Fruit fly (Drosophila melanogaster) whole organism, prepupa: ENCODE measurements around the gene Npc2h.
A peak's percentile ranks its signal among the peaks of the same experiment; 100 is the strongest.

Source experiments
- Blimp-1 ChIP-seq: fragments of 200-800 bp; sonication (Bioruptor generic); optimal IDR thresholded peaks from 3 replicates; lab custom pipeline; 2017; ENCODE audit warnings: missing biosample characterization, missing genetic modification characterization, mild to moderate bottlenecking, moderate library complexity, missing genetic modification reagents
- CG10631 ChIP-seq: fragments of 200-800 bp; sonication (Bioruptor generic); optimal IDR thresholded peaks from 2 replicates; lab custom pipeline; 2016; ENCODE audit warnings: missing biosample characterization, missing genetic modification characterization
- CG11294 ChIP-seq: fragments of 200-800 bp; sonication (Bioruptor generic); IDR thresholded peaks from 2 replicates; pipeline ENCODE4 v1.3.6; 2022; ENCODE audit warnings: missing biosample characterization, missing genetic modification characterization
- CG11762 ChIP-seq: fragments of 200-800 bp; sonication (Bioruptor generic); optimal IDR thresholded peaks from 3 replicates; lab custom pipeline; 2016; ENCODE audit warnings: missing biosample characterization, missing genetic modification characterization; ENCODE audit not compliant: insufficient read depth
- CG11902 ChIP-seq: fragments of 200-800 bp; sonication (Bioruptor generic); optimal IDR thresholded peaks from 3 replicates; lab custom pipeline; 2016; ENCODE audit warnings: missing biosample characterization, missing genetic modification characterization
- CG15336 ChIP-seq: fragments of 200-800 bp; sonication (Bioruptor generic); IDR thresholded peaks from 2 replicates; pipeline ENCODE4 v1.3.6; 2022; ENCODE audit warnings: missing biosample characterization, missing genetic modification characterization
- CG1621 ChIP-seq: fragments of 200-800 bp; sonication (Bioruptor generic); optimal IDR thresholded peaks from 3 replicates; lab custom pipeline; 2018; ENCODE audit warnings: missing biosample characterization, mild to moderate bottlenecking, missing genetic modification characterization
- CG16779 ChIP-seq: fragments of 200-800 bp; sonication (Bioruptor generic); optimal IDR thresholded peaks from 3 replicates; lab custom pipeline; 2017; ENCODE audit warnings: missing biosample characterization, mild to moderate bottlenecking, missing genetic modification characterization
- CG3032 ChIP-seq: fragments of 200-800 bp; optimal IDR thresholded peaks from 2 replicates; lab custom pipeline; 2019; ENCODE audit warnings: missing biosample characterization, mild to moderate bottlenecking, missing genetic modification characterization, moderate library complexity
- CG31627 ChIP-seq: fragments of 200-800 bp; sonication (Bioruptor generic); optimal IDR thresholded peaks from 3 replicates; lab custom pipeline; 2016; ENCODE audit warnings: missing biosample characterization, missing genetic modification characterization
- CG32006 ChIP-seq: fragments of 200-800 bp; sonication (Bioruptor generic); optimal IDR thresholded peaks from 3 replicates; lab custom pipeline; 2017; ENCODE audit warnings: missing biosample characterization, mild to moderate bottlenecking, missing genetic modification characterization
- CG4318 ChIP-seq: fragments of 200-800 bp; sonication (Bioruptor generic); optimal IDR thresholded peaks from 3 replicates; lab custom pipeline; 2017; ENCODE audit warnings: missing biosample characterization, mild to moderate bottlenecking, missing genetic modification characterization
- CG6163 ChIP-seq: fragments of 200-800 bp; sonication (Bioruptor generic); IDR thresholded peaks from 3 replicates; pipeline ENCODE4 v1.3.6; 2022; ENCODE audit warnings: missing biosample characterization, missing genetic modification characterization
- CG6276 ChIP-seq: fragments of 200-800 bp; sonication (Bioruptor generic); optimal IDR thresholded peaks from 2 replicates; lab custom pipeline; 2017; ENCODE audit warnings: missing biosample characterization, mild to moderate bottlenecking, missing genetic modification characterization
- CG6792 ChIP-seq: fragments of 200-800 bp; sonication (Bioruptor generic); optimal IDR thresholded peaks from 3 replicates; lab custom pipeline; 2016; ENCODE audit warnings: missing biosample characterization, missing genetic modification characterization
- CG7368 ChIP-seq: fragments of 200-800 bp; sonication (Bioruptor generic); optimal IDR thresholded peaks from 3 replicates; lab custom pipeline; 2016; ENCODE audit warnings: missing biosample characterization, missing genetic modification characterization
- CG8119 ChIP-seq: fragments of 200-800 bp; sonication (Bioruptor generic); IDR thresholded peaks from 3 replicates; pipeline ENCODE4 v1.3.6; 2022; ENCODE audit warnings: missing biosample characterization, missing genetic modification characterization
- CG8319 ChIP-seq: fragments of 200-800 bp; sonication (Bioruptor generic); optimal IDR thresholded peaks from 3 replicates; lab custom pipeline; 2016; ENCODE audit warnings: missing biosample characterization, missing genetic modification characterization
- CG8632 ChIP-seq: fragments of 200-800 bp; sonication (Bioruptor generic); optimal IDR thresholded peaks from 3 replicates; lab custom pipeline; 2016; ENCODE audit warnings: missing biosample characterization, missing genetic modification characterization
- CG9139 ChIP-seq: fragments of 200-800 bp; sonication (Bioruptor generic); optimal IDR thresholded peaks from 3 replicates; lab custom pipeline; 2017; ENCODE audit warnings: missing biosample characterization, mild to moderate bottlenecking, missing genetic modification characterization
- Eip75B ChIP-seq: fragments of 200-800 bp; sonication (Bioruptor generic); optimal IDR thresholded peaks from 3 replicates; lab custom pipeline; 2016; ENCODE audit warnings: missing biosample characterization, missing genetic modification characterization
- Eip78C ChIP-seq: fragments of 200-800 bp; sonication (Bioruptor generic); peaks from one replicate; lab custom pipeline; 2016; ENCODE audit warnings: missing biosample characterization, missing genetic modification characterization
- Eip93F ChIP-seq: fragments of 200-800 bp; sonication (Bioruptor generic); optimal IDR thresholded peaks from 2 replicates; lab custom pipeline; 2016; ENCODE audit warnings: missing biosample characterization, mild to moderate bottlenecking, missing genetic modification characterization
- Hr38 ChIP-seq: sonication (Bioruptor generic); optimal IDR thresholded peaks from 2 replicates; lab custom pipeline; 2016; ENCODE audit warnings: missing biosample characterization, missing genetic modification characterization
- Hr4 ChIP-seq: fragments of 200-800 bp; sonication (Bioruptor generic); optimal IDR thresholded peaks from 3 replicates; lab custom pipeline; 2016; ENCODE audit warnings: missing biosample characterization, missing genetic modification characterization
- Lpt ChIP-seq: fragments of 200-800 bp; sonication (Bioruptor generic); optimal IDR thresholded peaks from 3 replicates; lab custom pipeline; 2016; ENCODE audit warnings: missing biosample characterization, missing genetic modification characterization
- Met ChIP-seq: fragments of 200-800 bp; sonication (Bioruptor generic); optimal IDR thresholded peaks from 3 replicates; lab custom pipeline; 2016; ENCODE audit warnings: missing biosample characterization, missing genetic modification characterization
- OdsH ChIP-seq: fragments of 200-800 bp; sonication (Bioruptor generic); optimal IDR thresholded peaks from 3 replicates; lab custom pipeline; 2016; ENCODE audit warnings: missing biosample characterization, missing genetic modification characterization
- Smox ChIP-seq: fragments of 200-800 bp; sonication (Bioruptor generic); optimal IDR thresholded peaks from 3 replicates; lab custom pipeline; 2016; ENCODE audit warnings: missing biosample characterization, missing genetic modification characterization
- Sox102F ChIP-seq: fragments of 200-800 bp; sonication (Bioruptor generic); optimal IDR thresholded peaks from 2 replicates; lab custom pipeline; 2016; ENCODE audit warnings: missing biosample characterization, mild to moderate bottlenecking, missing genetic modification characterization
- Sox14 ChIP-seq: fragments of 200-800 bp; sonication (Bioruptor generic); optimal IDR thresholded peaks from 3 replicates; lab custom pipeline; 2016; ENCODE audit warnings: missing biosample characterization, missing genetic modification characterization
- achi ChIP-seq: fragments of 200-800 bp; sonication (Bioruptor generic); optimal IDR thresholded peaks from 3 replicates; lab custom pipeline; 2016; ENCODE audit warnings: missing biosample characterization, missing genetic modification characterization
- acj6 ChIP-seq: fragments of 200-800 bp; sonication (Bioruptor generic); optimal IDR thresholded peaks from 3 replicates; lab custom pipeline; 2016; ENCODE audit warnings: missing biosample characterization, missing genetic modification characterization
- cyc ChIP-seq: fragments of 200-800 bp; sonication (Bioruptor generic); optimal IDR thresholded peaks from 3 replicates; lab custom pipeline; 2016; ENCODE audit warnings: missing biosample characterization, missing genetic modification characterization
- dsx ChIP-seq: fragments of 200-800 bp; optimal IDR thresholded peaks from 3 replicates; lab custom pipeline; 2019; ENCODE audit warnings: missing biosample characterization, mild to moderate bottlenecking, missing genetic modification characterization, moderate library complexity; ENCODE audit not compliant: poor library complexity, severe bottlenecking
- esn ChIP-seq: fragments of 200-800 bp; sonication (Bioruptor generic); optimal IDR thresholded peaks from 2 replicates; lab custom pipeline; 2016; ENCODE audit warnings: missing biosample characterization, mild to moderate bottlenecking, missing genetic modification characterization, moderate library complexity
- fd59A ChIP-seq: fragments of 200-800 bp; sonication (Bioruptor generic); optimal IDR thresholded peaks from 2 replicates; lab custom pipeline; 2017; ENCODE audit warnings: missing biosample characterization, mild to moderate bottlenecking, missing genetic modification characterization, missing genetic modification reagents
- fd85E ChIP-seq: fragments of 200-800 bp; sonication (Bioruptor generic); optimal IDR thresholded peaks from 3 replicates; lab custom pipeline; 2016; ENCODE audit warnings: missing biosample characterization, missing genetic modification characterization
- lz ChIP-seq: fragments of 200-800 bp; sonication (Bioruptor generic); optimal IDR thresholded peaks from 3 replicates; lab custom pipeline; 2016; ENCODE audit warnings: missing biosample characterization, missing genetic modification characterization
- net ChIP-seq: fragments of 200-800 bp; sonication (Bioruptor generic); optimal IDR thresholded peaks from 3 replicates; lab custom pipeline; 2016; ENCODE audit warnings: missing biosample characterization, missing genetic modification characterization
- pdm3 ChIP-seq: fragments of 200-800 bp; sonication (Bioruptor generic); optimal IDR thresholded peaks from 3 replicates; lab custom pipeline; 2016; ENCODE audit warnings: missing biosample characterization, missing genetic modification characterization
- salr ChIP-seq, 2 experiments: fragments of 200-800 bp; sonication (Bioruptor generic); optimal IDR thresholded peaks; 3 replicates each; lab custom pipeline; 2016 to 2018; ENCODE audit warnings: missing biosample characterization in 2 of 2, missing genetic modification characterization in 2 of 2, mild to moderate bottlenecking in 1 of 2
- ss ChIP-seq, 2 experiments: fragments of 200-800 bp; sonication (Bioruptor generic); optimal IDR thresholded peaks; 2 replicates in 1 of 2; 3 replicates in 1 of 2; lab custom pipeline; 2017 to 2018; ENCODE audit warnings: mild to moderate bottlenecking in 2 of 2, missing biosample characterization in 2 of 2, missing genetic modification characterization in 2 of 2, moderate library complexity in 1 of 2
- svp ChIP-seq: fragments of 200-800 bp; sonication (Bioruptor generic); peaks from one replicate; lab custom pipeline; 2016; ENCODE audit warnings: missing biosample characterization, missing genetic modification characterization
- topi ChIP-seq: fragments of 200-800 bp; sonication (Bioruptor generic); optimal IDR thresholded peaks from 3 replicates; lab custom pipeline; 2016; ENCODE audit warnings: missing biosample characterization, missing genetic modification characterization
- vri ChIP-seq: fragments of 200-800 bp; sonication (Bioruptor generic); optimal IDR thresholded peaks from 3 replicates; lab custom pipeline; 2016; ENCODE audit warnings: missing biosample characterization, mild to moderate bottlenecking, missing genetic modification characterization

The Npc2h gene

dm6 chr3R:30775249-30775648, 29.2 kb upstream of the Npc2h start (continued):
- TF ChIP-seq lz: no peak
- no peak for TF ChIP-seq CG11902
- peak; percentile 6 for TF ChIP-seq pdm3 (GFP tag; lab: Kevin White, UChicago)
- no peak for TF ChIP-seq Met
- TF ChIP-seq CG3032 (tag; lab: Kevin White, UChicago): no peak
- peak; percentile 49 for TF ChIP-seq Sox14 (GFP tag; lab: Kevin White, UChicago)
- TF ChIP-seq Eip78C (GFP tag; lab: Kevin White, UChicago): peak; percentile 84
- TF ChIP-seq CG32006 (GFP tag; lab: Kevin White, UChicago): peak; percentile 44
- TF ChIP-seq CG4318 (GFP tag; lab: Kevin White, UChicago): no peak
- no peak for TF ChIP-seq CG11294 (GFP tag; lab: Robert Waterston, UW)
- TF ChIP-seq CG31627 (GFP tag; lab: Kevin White, UChicago): peak; percentile 16
- peak; percentile 43; the same call in 1 of the 2 replicates for TF ChIP-seq CG15336 (GFP tag; lab: Robert Waterston, UW)
- no peak for TF ChIP-seq fd85E
- no peak for TF ChIP-seq CG1621 (tag; lab: Kevin White, UChicago)
- TF ChIP-seq CG8632: peak; percentile 8
- peak; percentile 10 for TF ChIP-seq Sox102F (GFP tag; lab: Kevin White, UChicago)
- TF ChIP-seq CG16779 (tag; lab: Kevin White, UChicago): no peak
- TF ChIP-seq ss (GFP tag; optimal IDR thresholded peaks at IDR 0.05; lab: Kevin White, UChicago): no peak
- peak; percentile 15 for TF ChIP-seq OdsH (GFP tag; lab: Kevin White, UChicago)
- no peak for TF ChIP-seq CG8119 (GFP tag; lab: Robert Waterston, UW)
- TF ChIP-seq CG6163 (GFP tag; lab: Robert Waterston, UW): peak; percentile 45; the same call in 1 of the 3 replicates
- TF ChIP-seq CG6792 (GFP tag; lab: Kevin White, UChicago): peak; percentile 10
- TF ChIP-seq acj6: peak; percentile 20
- peak; percentile 42 for TF ChIP-seq Hr4 (GFP tag; lab: Kevin White, UChicago)
- no peak for TF ChIP-seq CG11762
- no peak for TF ChIP-seq CG7368 (GFP tag; lab: Kevin White, UChicago)
- no peak for TF ChIP-seq achi (GFP tag; lab: Kevin White, UChicago)
- no peak for TF ChIP-seq Lpt (GFP tag; lab: Kevin White, UChicago)
- TF ChIP-seq CG10631 (GFP tag; lab: Kevin White, UChicago): peak; percentile 24
- peak; percentile 72 for TF ChIP-seq svp (GFP tag; lab: Kevin White, UChicago)
- peak; percentile 27 for TF ChIP-seq net (GFP tag; lab: Kevin White, UChicago)
- no peak for TF ChIP-seq Eip93F (GFP tag; lab: Kevin White, UChicago)

DNA sequence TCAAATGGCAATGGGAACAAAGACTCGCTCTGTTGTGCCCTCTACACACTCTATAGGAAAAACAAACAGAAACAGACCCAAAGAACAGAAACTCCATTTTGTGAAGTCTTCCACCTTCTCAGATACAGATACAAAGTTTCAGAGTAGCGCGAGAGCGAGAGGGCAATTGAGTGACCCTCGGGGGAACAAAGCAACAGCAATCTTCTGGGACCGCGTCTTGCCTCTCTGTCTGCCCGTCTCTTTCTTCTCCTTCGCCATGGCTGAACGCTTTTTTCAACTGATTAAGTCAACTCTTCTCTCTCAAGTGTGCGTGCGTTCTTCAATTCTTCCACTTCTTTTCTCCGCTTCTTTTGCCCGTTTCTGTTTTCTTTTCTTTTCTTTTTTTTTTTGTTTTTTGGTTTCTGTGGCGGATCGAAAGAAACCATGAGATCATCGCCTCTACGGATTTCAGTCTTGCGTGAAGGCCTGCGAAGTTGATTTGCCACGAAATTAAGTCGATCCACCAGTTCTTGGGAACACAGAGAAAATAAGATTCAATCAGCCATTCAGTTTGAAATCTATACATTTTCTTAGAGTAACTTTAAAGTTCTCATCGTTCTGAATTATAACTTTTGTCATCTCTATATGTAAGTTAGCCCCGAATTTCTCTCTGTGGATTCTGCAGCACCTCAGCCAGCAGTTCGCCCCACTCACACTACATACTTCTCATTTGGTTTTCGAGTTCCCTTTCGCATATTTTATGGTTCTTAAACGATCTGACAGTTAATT, 26.9 kb upstream of the Npc2h start:
- TF ChIP-seq fd59A (GFP tag; lab: Kevin White, UChicago): no peak
- peak; percentile 94 for TF ChIP-seq dsx (GFP tag; lab: Kevin White, UChicago)
- TF ChIP-seq topi: peak; percentile 4
- TF ChIP-seq Hr38 (GFP tag; lab: Kevin White, UChicago): no peak
- no peak for TF ChIP-seq Smox (GFP tag; lab: Kevin White, UChicago)
- peak; percentile 3 for TF ChIP-seq Eip75B
- peak; percentile 24 for TF ChIP-seq CG7368 (GFP tag; lab: Kevin White, UChicago)
- no peak for TF ChIP-seq CG32006 (GFP tag; lab: Kevin White, UChicago)
- TF ChIP-seq acj6: no peak
- TF ChIP-seq CG6276 (GFP tag; lab: Kevin White, UChicago): no peak
- TF ChIP-seq Sox102F (GFP tag; lab: Kevin White, UChicago): no peak
- TF ChIP-seq CG8119 (GFP tag; lab: Robert Waterston, UW): 0 out of 3 replicates have a peak, but pooled peaks have one; percentile 23
- TF ChIP-seq salr (GFP tag; optimal IDR thresholded peaks at IDR 0.05; lab: Kevin White, UChicago): no peak
- TF ChIP-seq CG8632: no peak
- peak; percentile 68 for TF ChIP-seq Eip78C (GFP tag; lab: Kevin White, UChicago)
- TF ChIP-seq CG3032 (tag; lab: Kevin White, UChicago): peak; percentile 35
- no peak for TF ChIP-seq lz
- no peak for TF ChIP-seq CG15336 (GFP tag; lab: Robert Waterston, UW)
- no peak for TF ChIP-seq net (GFP tag; lab: Kevin White, UChicago)
- no peak for TF ChIP-seq Eip93F (GFP tag; lab: Kevin White, UChicago)
- TF ChIP-seq Lpt (GFP tag; lab: Kevin White, UChicago): no peak
- TF ChIP-seq Hr4 (GFP tag; lab: Kevin White, UChicago): no peak
- TF ChIP-seq cyc (GFP tag; lab: Kevin White, UChicago): peak; percentile 31
- no peak for TF ChIP-seq CG9139
- no peak for TF ChIP-seq Met
- peak; percentile 95 for TF ChIP-seq svp (GFP tag; lab: Kevin White, UChicago)
- TF ChIP-seq CG6163 (GFP tag; lab: Robert Waterston, UW): peak; percentile 47; the same call in 1 of the 3 replicates
- TF ChIP-seq Blimp-1 (GFP tag; lab: Kevin White, UChicago): no peak
- TF ChIP-seq vri (GFP tag; lab: Kevin White, UChicago): no peak
- TF ChIP-seq CG4318 (GFP tag; lab: Kevin White, UChicago): no peak
- no peak for TF ChIP-seq OdsH (GFP tag; lab: Kevin White, UChicago)
- peak; percentile 31 for TF ChIP-seq CG8319 (GFP tag; lab: Kevin White, UChicago)
- peak; percentile 18 for TF ChIP-seq esn
- TF ChIP-seq CG10631 (GFP tag; lab: Kevin White, UChicago): peak; percentile 47
